Worm (Caenorhabditis elegans): Measurements from ENCODE around the gene ZK154.4.
A peak's percentile ranks its signal among the peaks of the same experiment; 100 is the strongest.

ZK154.4 gene

ce11 chrX:7798248-7799020 is 16.2 kb upstream of the ZK154.4 start, which contains the start of gene adm-4 (continued):
- no peak for TF ChIP-seq unc-62 (GFP tag; optimal IDR thresholded peaks at IDR 0.05)
- no peak for TF ChIP-seq fos-1 (tag; optimal IDR thresholded peaks at IDR 0.05)
- TF ChIP-seq ceh-28 (tag; optimal IDR thresholded peaks at IDR 0.05): no peak
- no peak for TF ChIP-seq ceh-16 (tag; optimal IDR thresholded peaks at IDR 0.05)
- TF ChIP-seq nhr-11 (tag; optimal IDR thresholded peaks at IDR 0.05): no peak
- no peak for TF ChIP-seq ztf-11 (tag; optimal IDR thresholded peaks at IDR 0.05)
- TF ChIP-seq eor-1 (tag; optimal IDR thresholded peaks at IDR 0.05): no peak
- no peak for TF ChIP-seq nhr-76 (tag; optimal IDR thresholded peaks at IDR 0.05)
- no peak for TF ChIP-seq lin-39 (tag; optimal IDR thresholded peaks at IDR 0.05)
- no peak for TF ChIP-seq lsy-12 (tag; optimal IDR thresholded peaks at IDR 0.05)

DNA sequence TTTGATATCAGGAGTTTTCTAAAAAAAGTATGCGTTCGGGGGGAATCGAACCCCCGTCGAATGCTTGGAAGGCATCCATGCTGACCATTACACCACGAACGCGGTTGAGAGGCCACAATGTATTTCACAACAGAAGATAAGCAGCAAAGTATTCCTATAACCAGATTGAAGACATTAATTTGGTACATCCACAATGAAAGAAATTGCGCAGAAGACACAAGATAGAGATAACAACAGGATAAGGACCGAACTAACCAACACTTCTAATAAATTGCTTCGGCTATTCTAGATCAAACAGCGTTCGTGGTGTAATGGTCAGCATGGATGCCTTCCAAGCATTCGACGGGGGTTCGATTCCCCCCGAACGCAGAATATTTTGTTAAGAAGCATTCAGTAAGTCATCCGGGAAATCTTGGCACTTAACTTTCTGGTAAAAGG is 12.1 kb upstream of the ZK154.4 start:
- TF ChIP-seq snpc-4 (tag; optimal IDR thresholded peaks at IDR 0.05) (no peak), skn-1 (tag; optimal IDR thresholded peaks at IDR 0.05) (no peak), lin-39 (tag; optimal IDR thresholded peaks at IDR 0.05) (peak; percentile 26), sea-2 (GFP tag; optimal IDR thresholded peaks at IDR 0.05) (no peak), elt-2 (tag; optimal IDR thresholded peaks at IDR 0.05) (peak; percentile 35), unc-62 (GFP tag; optimal IDR thresholded peaks at IDR 0.05) (no peak), egl-27 (tag; optimal IDR thresholded peaks at IDR 0.05) (peak; percentile 17), ama-1 (optimal IDR thresholded peaks at IDR 0.05) (no peak), elt-3 (tag; optimal IDR thresholded peaks at IDR 0.05) (peak in 1 of 3 experiments; percentile 42), pqm-1 (tag; optimal IDR thresholded peaks at IDR 0.05) (peak; percentile 31), nhr-25 (tag; optimal IDR thresholded peaks at IDR 0.05) (peak; percentile 43), daf-12 (tag; optimal IDR thresholded peaks at IDR 0.05) (no peak), lsy-12 (tag; optimal IDR thresholded peaks at IDR 0.05) (peak; percentile 69), nhr-43 (tag; optimal IDR thresholded peaks at IDR 0.05; ENCODE audit: poor library complexity, severe bottlenecking) (peak; percentile 89), jun-1 (tag; optimal IDR thresholded peaks at IDR 0.05) (no peak), lin-15B (tag; optimal IDR thresholded peaks at IDR 0.05) (peak; percentile 10), nhr-23 (tag; optimal IDR thresholded peaks at IDR 0.05) (peak; percentile 60), tbx-2 (tag; optimal IDR thresholded peaks at IDR 0.05) (peak; percentile 45), hmg-11 (tag; optimal IDR thresholded peaks at IDR 0.05) (no peak), nfya-1 (tag; optimal IDR thresholded peaks at IDR 0.05; ENCODE audit: insufficient read depth) (peak; percentile 48)

- TF ChIP-seq aly-2 (tag; optimal IDR thresholded peaks at IDR 0.05) (no peak), mdl-1 (tag; optimal IDR thresholded peaks at IDR 0.05) (peak; percentile 60), nhr-25 (tag; optimal IDR thresholded peaks at IDR 0.05) (peak; percentile 55), egl-5 (tag; optimal IDR thresholded peaks at IDR 0.05) (no peak), elt-2 (tag; optimal IDR thresholded peaks at IDR 0.05) (no peak), tbx-2 (tag; optimal IDR thresholded peaks at IDR 0.05) (no peak), unc-62 (GFP tag; optimal IDR thresholded peaks at IDR 0.05) (no peak), elt-1 (tag; optimal IDR thresholded peaks at IDR 0.05) (no peak), pqm-1 (tag; optimal IDR thresholded peaks at IDR 0.05) (no peak), pha-4 (tag; optimal IDR thresholded peaks at IDR 0.05) (peak; percentile 18), nhr-28 (tag; optimal IDR thresholded peaks at IDR 0.05) (no peak), sea-2 (GFP tag; optimal IDR thresholded peaks at IDR 0.05) (no peak), fos-1 (tag; optimal IDR thresholded peaks at IDR 0.05) (no peak), daf-12 (tag; optimal IDR thresholded peaks at IDR 0.05) (no peak), nhr-11 (tag; optimal IDR thresholded peaks at IDR 0.05) (no peak), snpc-4 (tag; optimal IDR thresholded peaks at IDR 0.05) (no peak), ceh-28 (tag; optimal IDR thresholded peaks at IDR 0.05) (peak; percentile 91), nhr-23 (tag; optimal IDR thresholded peaks at IDR 0.05) (peak; percentile 21), ama-1 (optimal IDR thresholded peaks at IDR 0.05) (no peak), nhr-76 (tag; optimal IDR thresholded peaks at IDR 0.05) (no peak), fkh-2 (tag; optimal IDR thresholded peaks at IDR 0.05) (no peak), nhr-237 (tag; optimal IDR thresholded peaks at IDR 0.05) (no peak), nhr-77 (tag; optimal IDR thresholded peaks at IDR 0.05) (no peak), ceh-82 (tag; optimal IDR thresholded peaks at IDR 0.05) (no peak), ZK546.5 (tag; optimal IDR thresholded peaks at IDR 0.05) (no peak), fkh-10 (GFP tag; optimal IDR thresholded peaks at IDR 0.05) (no peak), hmg-11 (tag; optimal IDR thresholded peaks at IDR 0.05) (no peak), eor-1 (tag; optimal IDR thresholded peaks at IDR 0.05) (no peak), ztf-11 (tag; optimal IDR thresholded peaks at IDR 0.05) (no peak), ceh-16 (tag; optimal IDR thresholded peaks at IDR 0.05) (no peak), nfya-1 (tag; optimal IDR thresholded peaks at IDR 0.05; ENCODE audit: insufficient read depth) (peak; percentile 46), mml-1 (tag; optimal IDR thresholded peaks at IDR 0.05) (no peak), ceh-9 (tag; optimal IDR thresholded peaks at IDR 0.05) (no peak), lsy-12 (tag; optimal IDR thresholded peaks at IDR 0.05) (no peak), unc-39 (tag; optimal IDR thresholded peaks at IDR 0.05) (no peak), lin-39 (tag; optimal IDR thresholded peaks at IDR 0.05) (peak; percentile 14), egl-27 (tag; optimal IDR thresholded peaks at IDR 0.05) (no peak), nhr-43 (tag; optimal IDR thresholded peaks at IDR 0.05; ENCODE audit: poor library complexity, severe bottlenecking) (no peak), elt-3 (tag; optimal IDR thresholded peaks at IDR 0.05) (no peak)
Measured at ce11 chrX:7793377-7794041, 11.3 kb upstream of the ZK154.4 start, which contains the start of gene ZK154.6. ZK154.6 (minus strand) TSS chrX:7793563.

All from whole organism, L3 larva.